Worm (Caenorhabditis elegans) whole organism, L4 larva: Measurements from ENCODE around the gene Y55B1AR.2.

Experiments used
- F10B5.3 ChIP-seq: sonication (generic microtip); optimal IDR thresholded peaks from 2 replicates; lab custom pipeline; 2016; ENCODE audit warnings: mild to moderate bottlenecking, missing genetic modification characterization, missing compliant biosample characterization
- F37D6.2 ChIP-seq: sonication (generic microtip); optimal IDR thresholded peaks from 2 replicates; lab custom pipeline; 2016; ENCODE audit warnings: mild to moderate bottlenecking, missing genetic modification characterization, missing compliant biosample characterization
- F44E2.7 ChIP-seq: fragments of 200-800 bp; sonication (Bioruptor generic); IDR thresholded peaks from 2 replicates; pipeline ENCODE4 v2.1.2; 2022; ENCODE audit warnings: missing genetic modification characterization, missing compliant biosample characterization
- F49E8.2 ChIP-seq: sonication (generic microtip); optimal IDR thresholded peaks from 2 replicates; lab custom pipeline; 2016; ENCODE audit warnings: missing compliant biosample characterization, mild to moderate bottlenecking, missing genetic modification characterization, borderline replicate concordance
- T26A8.4 ChIP-seq: fragments of 200-800 bp; sonication (Bioruptor generic); IDR thresholded peaks from 2 replicates; pipeline ENCODE4 v1.3.6; 2022; ENCODE audit warnings: missing genetic modification characterization, missing compliant biosample characterization
- Y5F2A.4 ChIP-seq: fragments of 200-800 bp; sonication (Bioruptor generic); optimal IDR thresholded peaks from 2 replicates; lab custom pipeline; 2018; ENCODE audit warnings: mild to moderate bottlenecking, missing genetic modification characterization, missing compliant biosample characterization
- Y75B8A.6 ChIP-seq: fragments of 200-800 bp; sonication (Bioruptor generic); IDR thresholded peaks from 2 replicates; pipeline ENCODE4 v1.3.6; 2022; ENCODE audit warnings: missing genetic modification reagents, missing genetic modification characterization, missing compliant biosample characterization
- aha-1 ChIP-seq: fragments of 150-350 bp; peaks from one replicate; lab custom pipeline; 2014; ENCODE audit warnings: missing biosample characterization, missing genetic modification characterization
- attf-4 ChIP-seq: sonication (generic microtip); optimal IDR thresholded peaks from 3 replicates; lab custom pipeline; 2017; ENCODE audit warnings: missing biosample characterization, missing genetic modification characterization
- ceh-62 ChIP-seq: sonication (generic microtip); optimal IDR thresholded peaks from 2 replicates; lab custom pipeline; 2017; ENCODE audit warnings: missing biosample characterization, missing genetic modification characterization
- ceh-82 ChIP-seq: sonication (generic microtip); optimal IDR thresholded peaks from 2 replicates; lab custom pipeline; 2017; ENCODE audit warnings: missing biosample characterization, missing genetic modification characterization
- cey-2 ChIP-seq: sonication (generic microtip); optimal IDR thresholded peaks from 3 replicates; lab custom pipeline; 2017; ENCODE audit warnings: missing genetic modification characterization, mild to moderate bottlenecking, missing compliant biosample characterization, antibody characterized with exemption, borderline replicate concordance; ENCODE audit not compliant: insufficient read depth
- ctbp-1 ChIP-seq: fragments of 200-800 bp; sonication (Bioruptor generic); IDR thresholded peaks from 2 replicates; pipeline ENCODE4 v1.3.6; 2022; ENCODE audit warnings: missing genetic modification reagents, missing genetic modification characterization, missing compliant biosample characterization
- daf-16 ChIP-seq, 3 experiments: sonication (generic microtip); optimal IDR thresholded peaks; 2 replicates each; lab custom pipeline; 2016 to 2017; ENCODE audit warnings: missing genetic modification characterization in 3 of 3, missing genetic modification reagents in 3 of 3, mild to moderate bottlenecking in 2 of 3, missing compliant biosample characterization in 2 of 3, missing biosample characterization in 1 of 3, moderate library complexity in 1 of 3
- daf-19 ChIP-seq: fragments of 200-800 bp; sonication (Bioruptor generic); conservative IDR thresholded peaks from 2 replicates; pipeline ENCODE4 v1.3.6; 2022; ENCODE audit warnings: missing genetic modification characterization, missing compliant biosample characterization
- daf-8 ChIP-seq: fragments of 200-800 bp; sonication (Bioruptor generic); IDR thresholded peaks from 2 replicates; pipeline ENCODE4 v1.3.6; 2022; ENCODE audit warnings: missing genetic modification characterization, missing compliant biosample characterization
- dmd-6 ChIP-seq: fragments of 200-800 bp; sonication (Bioruptor generic); IDR thresholded peaks from 2 replicates; pipeline ENCODE4 v1.3.6; 2022; ENCODE audit warnings: missing genetic modification reagents, missing genetic modification characterization, missing compliant biosample characterization
- dpl-1 ChIP-seq: fragments of 150-350 bp; optimal IDR thresholded peaks from 2 replicates; lab custom pipeline; 2014; ENCODE audit warnings: missing biosample characterization, missing genetic modification reagents, missing genetic modification characterization
- duxl-1 ChIP-seq: sonication (generic microtip); optimal IDR thresholded peaks from 2 replicates; lab custom pipeline; 2016; ENCODE audit warnings: mild to moderate bottlenecking, missing genetic modification characterization, moderate library complexity, missing compliant biosample characterization; ENCODE audit not compliant: poor library complexity
- dve-1 ChIP-seq: sonication (generic microtip); optimal IDR thresholded peaks from 2 replicates; lab custom pipeline; 2017; ENCODE audit warnings: antibody characterized with exemption, mild to moderate bottlenecking, missing genetic modification characterization, missing compliant biosample characterization; ENCODE audit not compliant: insufficient read depth
- egl-43 ChIP-seq: fragments of 200-800 bp; sonication (Bioruptor generic); IDR thresholded peaks from 2 replicates; pipeline ENCODE4 v1.3.6; 2022; ENCODE audit warnings: missing genetic modification reagents, missing genetic modification characterization, missing compliant biosample characterization
- hif-1 ChIP-seq, 2 experiments: sonication (generic microtip); optimal IDR thresholded peaks; 2 replicates each; lab custom pipeline; 2016 to 2017; ENCODE audit warnings: missing compliant biosample characterization in 2 of 2, missing genetic modification characterization in 2 of 2, missing genetic modification reagents in 2 of 2, missing genotype in 2 of 2, mild to moderate bottlenecking in 1 of 2
- hlh-11 ChIP-seq: fragments of 200-800 bp; sonication (Bioruptor generic); optimal IDR thresholded peaks from 2 replicates; lab custom pipeline; 2018; ENCODE audit warnings: mild to moderate bottlenecking, missing genetic modification characterization, missing compliant biosample characterization
- hlh-30 ChIP-seq: sonication (generic microtip); optimal IDR thresholded peaks from 2 replicates; lab custom pipeline; 2017; ENCODE audit warnings: antibody characterized with exemption, mild to moderate bottlenecking, missing genetic modification characterization, missing compliant biosample characterization; ENCODE audit not compliant: insufficient read depth
- hmg-1.1 ChIP-seq: fragments of 200-800 bp; sonication (Bioruptor generic); IDR thresholded peaks from 2 replicates; pipeline ENCODE4 v1.3.6; 2022; ENCODE audit warnings: missing genetic modification reagents, missing genetic modification characterization, missing compliant biosample characterization
- lin-13 ChIP-seq: fragments of 150-350 bp; optimal IDR thresholded peaks from 2 replicates; lab custom pipeline; 2014; ENCODE audit warnings: missing biosample characterization, missing genetic modification reagents, missing genetic modification characterization
- lin-38 ChIP-seq: fragments of 200-800 bp; sonication (Bioruptor generic); IDR thresholded peaks from 2 replicates; pipeline ENCODE4 v1.3.6; 2022; ENCODE audit warnings: missing genetic modification reagents, missing genetic modification characterization, missing compliant biosample characterization
- lin-39 ChIP-seq: fragments of 150-350 bp; optimal IDR thresholded peaks from 2 replicates; lab custom pipeline; 2014; ENCODE audit warnings: missing biosample characterization, missing genetic modification reagents, missing genetic modification characterization
- lir-3 ChIP-seq: sonication (generic microtip); optimal IDR thresholded peaks from 2 replicates; lab custom pipeline; 2016; ENCODE audit warnings: mild to moderate bottlenecking, missing genetic modification characterization, missing compliant biosample characterization
- mep-1 ChIP-seq: fragments of 150-350 bp; sonication (generic microtip); optimal IDR thresholded peaks from 3 replicates; lab custom pipeline; 2014; ENCODE audit warnings: missing biosample characterization, missing genetic modification characterization
- mxl-3 ChIP-seq: fragments of 200-800 bp; sonication (Bioruptor generic); optimal IDR thresholded peaks from 2 replicates; lab custom pipeline; 2018; ENCODE audit warnings: mild to moderate bottlenecking, missing genetic modification characterization, missing compliant biosample characterization
- nhr-102 ChIP-seq: sonication (generic microtip); optimal IDR thresholded peaks from 2 replicates; lab custom pipeline; 2016; ENCODE audit warnings: mild to moderate bottlenecking, missing genetic modification characterization, moderate library complexity, missing compliant biosample characterization
- nhr-111 ChIP-seq: fragments of 200-800 bp; sonication (Bioruptor generic); optimal IDR thresholded peaks from 2 replicates; lab custom pipeline; 2018; ENCODE audit warnings: mild to moderate bottlenecking, missing genetic modification characterization, missing compliant biosample characterization
- nhr-28 ChIP-seq: fragments of 150-350 bp; optimal IDR thresholded peaks from 2 replicates; lab custom pipeline; 2014; ENCODE audit warnings: missing biosample characterization, missing genetic modification characterization
- nhr-76 ChIP-seq: fragments of 150-350 bp; optimal IDR thresholded peaks from 2 replicates; lab custom pipeline; 2014; ENCODE audit warnings: missing biosample characterization, missing genetic modification characterization
- pha-4 ChIP-seq, 2 experiments: fragments of 150-350 bp in 1 of 2; fragments of 200-800 bp in 1 of 2; sonication (Bioruptor generic) in 1 of 2; IDR thresholded peaks in 1 of 2; optimal IDR thresholded peaks in 1 of 2; 2 replicates each; pipeline versions ENCODE4 v1.3.6 to Lab custom; 2014 to 2022; ENCODE audit warnings: missing genetic modification characterization in 2 of 2, missing genetic modification reagents in 2 of 2, missing biosample characterization in 1 of 2, missing compliant biosample characterization in 1 of 2
- rbr-2 ChIP-seq: sonication (generic microtip); optimal IDR thresholded peaks from 2 replicates; lab custom pipeline; 2016; ENCODE audit warnings: missing genotype, missing genetic modification characterization, missing compliant biosample characterization
- saeg-2 ChIP-seq: fragments of 200-800 bp; sonication (Bioruptor generic); IDR thresholded peaks from 2 replicates; pipeline ENCODE4 v1.3.6; 2022; ENCODE audit warnings: missing genetic modification reagents, missing genetic modification characterization, missing compliant biosample characterization
- snpc-1.2 ChIP-seq: fragments of 200-800 bp; sonication (Bioruptor generic); IDR thresholded peaks from 2 replicates; pipeline ENCODE4 v1.3.6; 2022; ENCODE audit warnings: missing genetic modification reagents, missing genetic modification characterization, missing compliant biosample characterization
- snpc-4 ChIP-seq: fragments of 150-350 bp; optimal IDR thresholded peaks from 2 replicates; lab custom pipeline; 2014; ENCODE audit warnings: missing biosample characterization, missing genetic modification characterization
- spr-1 ChIP-seq: sonication (generic microtip); optimal IDR thresholded peaks from 2 replicates; lab custom pipeline; 2016; ENCODE audit warnings: mild to moderate bottlenecking, missing genetic modification characterization, missing compliant biosample characterization
- tag-97 ChIP-seq: fragments of 200-800 bp; sonication (Bioruptor generic); IDR thresholded peaks from 2 replicates; pipeline ENCODE4 v1.3.6; 2022; ENCODE audit warnings: missing genetic modification characterization, missing compliant biosample characterization
- tra-1 ChIP-seq: fragments of 200-800 bp; sonication (Bioruptor generic); IDR thresholded peaks from 2 replicates; pipeline ENCODE4 v1.3.6; 2022; ENCODE audit warnings: missing genetic modification reagents, missing genetic modification characterization, missing compliant biosample characterization
- unc-39 ChIP-seq: sonication (generic microtip); optimal IDR thresholded peaks from 2 replicates; lab custom pipeline; 2017; ENCODE audit warnings: missing biosample characterization, missing genetic modification characterization
- unc-62 ChIP-seq, 3 experiments: fragments of 150-350 bp in 1 of 3; sonication (generic microtip); optimal IDR thresholded peaks in 2 of 3; peaks in 1 of 3; 1 replicate in 1 of 3; 2 replicates in 2 of 3; lab custom pipeline; 2014 to 2017; ENCODE audit warnings: missing biosample characterization in 3 of 3, missing genetic modification characterization in 3 of 3, missing genetic modification reagents in 3 of 3, missing genotype in 1 of 3
- vab-7 ChIP-seq: fragments of 200-800 bp; sonication (Bioruptor generic); IDR thresholded peaks from 2 replicates; pipeline ENCODE4 v1.3.6; 2022; ENCODE audit warnings: missing genetic modification reagents, missing genetic modification characterization, missing compliant biosample characterization
- zag-1 ChIP-seq: fragments of 150-350 bp; optimal IDR thresholded peaks from 2 replicates; lab custom pipeline; 2014; ENCODE audit warnings: missing biosample characterization, missing genetic modification characterization

Gene Y55B1AR.2

DNA sequence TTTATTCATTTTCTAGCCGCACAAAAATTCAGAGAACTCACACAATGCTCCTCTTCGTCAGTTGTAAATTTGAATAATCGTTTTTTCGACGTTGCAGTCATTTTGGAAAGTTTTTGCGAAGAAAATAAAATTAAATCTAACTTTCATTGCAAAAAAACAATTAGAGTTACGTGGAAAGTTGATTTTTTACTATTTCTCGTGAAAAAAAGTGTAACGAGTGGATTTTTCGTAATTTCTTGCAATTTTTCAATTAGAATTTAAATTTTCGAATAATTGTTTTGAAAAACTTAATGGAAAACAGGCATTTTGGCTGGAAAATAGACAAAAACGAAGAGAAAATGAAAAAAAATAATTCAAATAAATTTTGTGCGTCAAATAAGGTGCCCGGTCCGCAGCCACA, at the start of gene Y55B1AR.2:
Gene Y55B1AR.2 (minus strand): TSS at position 101 of the 400 bp plus-strand sequence.
- no peak for TF ChIP-seq cey-2 (tag; lab: Kevin White, UChicago)
- TF ChIP-seq mep-1 (tag; lab: Kevin White, UChicago), result no peak
- no peak for TF ChIP-seq unc-62 (GFP tag; optimal IDR thresholded peaks at IDR 0.05 in 1 of 2; lab: Kevin White, UChicago)
- no peak for TF ChIP-seq unc-62 (tag; optimal IDR thresholded peaks at IDR 0.05; lab: Kevin White, UChicago)
- TF ChIP-seq hlh-11 (tag; lab: Kevin White, UChicago), result no peak
- no peak for TF ChIP-seq snpc-4 (tag; lab: Kevin White, UChicago)
- TF ChIP-seq nhr-28 (tag; lab: Kevin White, UChicago), result no peak
- TF ChIP-seq dmd-6 (GFP tag; lab: Robert Waterston, UW), result no peak
- no peak for TF ChIP-seq zag-1
- TF ChIP-seq Y5F2A.4 (GFP tag; lab: Kevin White, UChicago), result no peak

DNA sequence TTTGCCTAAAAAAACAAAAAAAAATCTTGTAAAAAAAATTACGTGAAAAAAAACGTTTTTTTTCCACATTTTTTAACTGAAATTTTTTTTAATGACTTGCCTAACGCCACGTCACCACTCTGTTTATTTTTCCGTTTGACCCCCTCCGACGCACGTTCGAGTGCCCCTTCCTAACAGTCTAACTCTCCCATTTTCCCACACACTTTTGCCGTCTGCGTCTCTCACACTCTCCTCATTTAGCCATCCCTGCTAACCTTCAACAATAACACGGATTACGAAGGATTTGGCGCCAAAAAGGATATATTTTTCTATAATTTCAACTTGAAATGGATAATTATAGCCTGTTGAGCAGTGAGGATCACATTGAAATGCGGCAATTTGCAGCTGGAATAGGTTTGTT, 48.7 kb upstream of the Y55B1AR.2 start:
- TF ChIP-seq nhr-76 (tag; lab: Kevin White, UChicago) (no peak), saeg-2 (no peak), egl-43 (GFP tag; lab: Robert Waterston, UW) (no peak), ctbp-1 (GFP tag; lab: Robert Waterston, UW) (no peak), F37D6.2 (tag; lab: Kevin White, UChicago) (no peak), unc-62 (GFP tag; optimal IDR thresholded peaks at IDR 0.05 in 1 of 2; lab: Kevin White, UChicago) (no peak), unc-62 (tag; optimal IDR thresholded peaks at IDR 0.05; lab: Kevin White, UChicago) (no peak), duxl-1 (tag; lab: Kevin White, UChicago) (no peak), lin-38 (GFP tag; lab: Robert Waterston, UW) (0 out of 2 replicates have a peak, but pooled peaks have one; percentile 25), ceh-62 (tag; lab: Kevin White, UChicago) (no peak), T26A8.4 (no peak), mxl-3 (GFP tag; lab: Kevin White, UChicago) (no peak), ceh-82 (no peak), dmd-6 (GFP tag; lab: Robert Waterston, UW) (no peak), dve-1 (tag; lab: Kevin White, UChicago) (no peak), tag-97 (GFP tag; lab: Robert Waterston, UW) (no peak), F49E8.2 (tag; lab: Kevin White, UChicago) (no peak), dpl-1 (no peak), lir-3 (no peak), nhr-111 (GFP tag; lab: Kevin White, UChicago) (no peak), F10B5.3 (tag; lab: Kevin White, UChicago) (no peak), unc-39 (no peak), daf-8 (GFP tag; lab: Robert Waterston, UW) (no peak), tra-1 (no peak), rbr-2 (peak; percentile 8), hmg-1.1 (GFP tag; lab: Robert Waterston, UW) (0 out of 2 replicates have a peak, but pooled peaks have one; percentile 25), snpc-1.2 (no peak), lin-13 (no peak), attf-4 (tag; lab: Kevin White, UChicago) (no peak), hlh-11 (tag; lab: Kevin White, UChicago) (peak; percentile 2), Y75B8A.6 (GFP tag; lab: Robert Waterston, UW) (no peak), daf-19 (no peak), F44E2.7 (GFP tag; lab: Robert Waterston, UW) (no peak), snpc-4 (tag; lab: Kevin White, UChicago) (no peak), nhr-102 (tag; lab: Kevin White, UChicago) (no peak), lin-39 (tag; lab: Kevin White, UChicago) (no peak), vab-7 (GFP tag; lab: Robert Waterston, UW) (no peak), hlh-30 (tag; lab: Kevin White, UChicago) (no peak), aha-1 (tag; lab: Kevin White, UChicago) (peak; percentile 41), hif-1 (tag; optimal IDR thresholded peaks at IDR 0.05; lab: Kevin White, UChicago) (peak in 1 of 2 experiments; percentile 35), daf-16 (GFP tag; optimal IDR thresholded peaks at IDR 0.05; lab: Kevin White, UChicago) (peak in 1 of 2 experiments; percentile 21), daf-16 (tag; optimal IDR thresholded peaks at IDR 0.05; lab: Kevin White, UChicago) (no peak), spr-1 (no peak), pha-4 (GFP tag; IDR thresholded peaks at IDR 0.05; lab: Robert Waterston, UW) (no peak), pha-4 (tag; optimal IDR thresholded peaks at IDR 0.05; lab: Kevin White, UChicago) (peak; percentile 42)
